Worm (Caenorhabditis elegans) whole organism, mixed stage, embryonic: ENCODE measurements around the gene lgc-26.

ENCODE experiments used
- M03D4.4 ChIP-seq: sonication (generic microtip); optimal IDR thresholded peaks from 2 replicates; lab custom pipeline; 2017; ENCODE audit warnings: mild to moderate bottlenecking, missing genetic modification characterization, missing compliant biosample characterization
- bed-3 ChIP-seq: fragments of 200-800 bp; sonication (Bioruptor generic); optimal IDR thresholded peaks from 3 replicates; lab custom pipeline; 2018; ENCODE audit warnings: mild to moderate bottlenecking, missing genetic modification characterization, moderate library complexity, missing compliant biosample characterization
- ceh-43 ChIP-seq: fragments of 200-800 bp; sonication (Bioruptor generic); optimal IDR thresholded peaks from 2 replicates; lab custom pipeline; 2018; ENCODE audit warnings: mild to moderate bottlenecking, missing genetic modification characterization, moderate library complexity, missing compliant biosample characterization
- ces-1 ChIP-seq: fragments of 150-350 bp; optimal IDR thresholded peaks from 2 replicates; lab custom pipeline; 2014; ENCODE audit warnings: missing biosample characterization, missing genetic modification reagents, missing genetic modification characterization
- elt-1 ChIP-seq: sonication (generic microtip); optimal IDR thresholded peaks from 2 replicates; lab custom pipeline; 2017; ENCODE audit warnings: missing genetic modification characterization, mild to moderate bottlenecking, missing compliant biosample characterization, antibody characterized with exemption, moderate library complexity, borderline replicate concordance; ENCODE audit not compliant: insufficient read depth
- flh-1 ChIP-seq: fragments of 200-800 bp; sonication (Bioruptor generic); optimal IDR thresholded peaks from 2 replicates; lab custom pipeline; 2018; ENCODE audit warnings: mild to moderate bottlenecking, missing genetic modification characterization, moderate library complexity, missing compliant biosample characterization
- ham-2 ChIP-seq: fragments of 200-800 bp; sonication (Bioruptor generic); optimal IDR thresholded peaks from 2 replicates; lab custom pipeline; 2018; ENCODE audit warnings: mild to moderate bottlenecking, missing genetic modification characterization, missing compliant biosample characterization
- hlh-1 ChIP-seq: fragments of 150-350 bp; optimal IDR thresholded peaks from 2 replicates; lab custom pipeline; 2014; ENCODE audit warnings: missing biosample characterization, missing genetic modification reagents, missing genetic modification characterization
- lin-13 ChIP-seq: fragments of 150-350 bp; optimal IDR thresholded peaks from 2 replicates; lab custom pipeline; 2014; ENCODE audit warnings: missing biosample characterization, missing genetic modification characterization
- lsy-2 ChIP-seq: fragments of 150-350 bp; optimal IDR thresholded peaks from 2 replicates; lab custom pipeline; 2014; ENCODE audit warnings: missing biosample characterization, missing genetic modification characterization
- mep-1 ChIP-seq: fragments of 150-350 bp; optimal IDR thresholded peaks from 2 replicates; lab custom pipeline; 2017; ENCODE audit warnings: missing biosample characterization, missing genetic modification reagents, missing genetic modification characterization, inconsistent platforms
- mls-2 ChIP-seq: sonication (generic microtip); optimal IDR thresholded peaks from 2 replicates; lab custom pipeline; 2016; ENCODE audit warnings: mild to moderate bottlenecking, missing genetic modification characterization, moderate library complexity, missing compliant biosample characterization
- nhr-237 ChIP-seq: fragments of 150-350 bp; optimal IDR thresholded peaks from 2 replicates; lab custom pipeline; 2014; ENCODE audit warnings: missing biosample characterization, missing genetic modification characterization
- sptf-1 ChIP-seq: sonication (generic microtip); optimal IDR thresholded peaks from 2 replicates; lab custom pipeline; 2017; ENCODE audit warnings: mild to moderate bottlenecking, missing genetic modification characterization, moderate library complexity, missing compliant biosample characterization
- unc-62 ChIP-seq: fragments of 150-350 bp; optimal IDR thresholded peaks from 2 replicates; lab custom pipeline; 2014; ENCODE audit warnings: missing biosample characterization, missing genetic modification reagents, missing genetic modification characterization
- zip-8 ChIP-seq: fragments of 150-350 bp; optimal IDR thresholded peaks from 2 replicates; lab custom pipeline; 2014; ENCODE audit warnings: missing biosample characterization, missing genetic modification characterization

lgc-26 gene

ce11 chrV:304613-305012, 36.5 kb downstream of the lgc-26 start, which contains the start of gene F33E11.3:
TSS of gene F33E11.3 (minus strand) at chrV:304713.
- TF ChIP-seq elt-1 (tag; lab: Kevin White, UChicago) (no peak), lin-13 (tag; lab: Kevin White, UChicago) (no peak), nhr-237 (tag; lab: Kevin White, UChicago) (no peak), ceh-43 (GFP tag; lab: Kevin White, UChicago) (no peak), mep-1 (no peak)

- TF ChIP-seq zip-8 (no peak), ces-1 (peak; percentile 77), flh-1 (no peak), ceh-43 (GFP tag; lab: Kevin White, UChicago) (peak; percentile 73), mls-2 (tag; lab: Kevin White, UChicago) (peak; percentile 28), sptf-1 (tag; lab: Kevin White, UChicago) (peak; percentile 60), M03D4.4 (tag; lab: Kevin White, UChicago) (peak; percentile 33)
Observed at ce11 chrV:311485-312090, 43.5 kb downstream of the lgc-26 start, which contains the start of gene phf-10. TSS of gene phf-10 (minus strand) at chrV:311565.

- no peak for TF ChIP-seq mls-2 (tag; lab: Kevin White, UChicago)
- TF ChIP-seq zip-8, result peak; percentile 77
- no peak for TF ChIP-seq sptf-1 (tag; lab: Kevin White, UChicago)
- TF ChIP-seq unc-62, result no peak
- TF ChIP-seq, all 35 proteins: peak for 1
Observed at ce11 chrV:312421-312820, 44.3 kb downstream of the lgc-26 start, which contains the start of gene nhr-15. TSS of gene nhr-15 (plus strand) at chrV:312721.

- TF ChIP-seq elt-1 (tag; lab: Kevin White, UChicago), result no peak
- TF ChIP-seq hlh-1 (tag; lab: Kevin White, UChicago), result no peak
- no peak for TF ChIP-seq bed-3 (GFP tag; lab: Kevin White, UChicago)
- no peak for TF ChIP-seq lin-13 (tag; lab: Kevin White, UChicago)
- TF ChIP-seq M03D4.4 (tag; lab: Kevin White, UChicago), result no peak
- TF ChIP-seq ham-2 (GFP tag; lab: Kevin White, UChicago), result no peak
- TF ChIP-seq lsy-2 (tag; lab: Kevin White, UChicago), result no peak
Observed at ce11 chrV:320009-320408, 51.9 kb downstream of the lgc-26 start.
